Worm (Caenorhabditis elegans) whole organism, late embryonic: ENCODE data around the gene F54B11.11.

Source experiments
- C08G9.2 ChIP-seq: sonication (generic microtip); optimal IDR thresholded peaks from 2 replicates; lab custom pipeline; 2016; ENCODE audit warnings: mild to moderate bottlenecking, missing genetic modification characterization, moderate library complexity, missing compliant biosample characterization
- lin-11 ChIP-seq: fragments of 200-800 bp; sonication (Bioruptor generic); optimal IDR thresholded peaks from 2 replicates; lab custom pipeline; 2018; ENCODE audit warnings: mild to moderate bottlenecking, missing genetic modification characterization, missing compliant biosample characterization

The F54B11.11 gene

ce11 chrX:13621628-13622027 lies 43.0 kb downstream of the F54B11.11 start, which contains the start of gene Y12A6A.1 (continued):
- TF ChIP-seq C08G9.2 (tag; lab: Kevin White, UChicago) = no peak
- no peak for TF ChIP-seq lin-11 (tag; lab: Kevin White, UChicago)
